Worm (Caenorhabditis elegans) whole organism, L1 larva: ENCODE measurements around the gene srbc-78.

Experiments used
- efl-1 ChIP-seq, 4 experiments: fragments of 150-350 bp; optimal IDR thresholded peaks in 3 of 4; peaks in 1 of 4; 1 replicate in 1 of 4; 2 replicates in 3 of 4; lab custom pipeline; 2014; ENCODE audit warnings: missing biosample characterization in 2 of 4, missing genetic modification characterization in 2 of 4, missing genetic modification reagents in 2 of 4
- lsy-2 ChIP-seq, 2 experiments: fragments of 150-350 bp; optimal IDR thresholded peaks; 2 replicates each; lab custom pipeline; 2014; ENCODE audit warnings: missing biosample characterization in 2 of 2, missing genetic modification characterization in 2 of 2

DNA sequence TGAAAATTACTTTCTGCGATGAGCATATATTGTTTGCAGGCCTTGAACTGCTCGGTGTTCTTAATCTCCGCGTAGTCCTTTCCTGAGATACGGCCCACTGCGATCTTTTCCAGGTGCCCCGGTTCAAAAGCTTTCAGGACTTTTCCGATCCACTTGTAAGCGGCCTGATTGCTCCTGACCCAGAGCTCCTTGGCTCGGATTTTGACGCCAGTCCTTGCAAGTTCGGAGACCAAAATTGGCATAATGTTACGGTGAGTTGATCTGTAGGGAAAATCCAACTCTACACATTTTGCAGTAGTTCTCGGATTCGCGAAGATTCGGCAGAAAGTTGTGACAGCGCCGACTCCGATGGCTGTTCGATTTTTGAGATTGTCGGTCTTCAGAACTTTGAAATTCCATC lies 28.0 kb upstream of the srbc-78 start:
- TF ChIP-seq efl-1 (optimal IDR thresholded peaks at IDR 0.05; lab: Kevin White, UChicago) (no peak), efl-1 (GFP tag; optimal IDR thresholded peaks at IDR 0.05 in 1 of 2; lab: Kevin White, UChicago) (no peak), lsy-2 (tag; optimal IDR thresholded peaks at IDR 0.05; lab: Kevin White, UChicago) (no peak)
